Worm (Caenorhabditis elegans) whole organism, L4/young adult: Measurements from ENCODE around the gene C47D12.5.

Source experiments
- W03F9.2 ChIP-seq: fragments of 150-350 bp; optimal IDR thresholded peaks from 2 replicates; lab custom pipeline; 2014; ENCODE audit warnings: missing biosample characterization, missing genetic modification characterization
- him-1 ChIP-seq: sonication (generic microtip); optimal IDR thresholded peaks from 2 replicates; lab custom pipeline; 2016; ENCODE audit warnings: missing genotype, missing genetic modification reagents, missing genetic modification characterization, missing compliant biosample characterization

DNA sequence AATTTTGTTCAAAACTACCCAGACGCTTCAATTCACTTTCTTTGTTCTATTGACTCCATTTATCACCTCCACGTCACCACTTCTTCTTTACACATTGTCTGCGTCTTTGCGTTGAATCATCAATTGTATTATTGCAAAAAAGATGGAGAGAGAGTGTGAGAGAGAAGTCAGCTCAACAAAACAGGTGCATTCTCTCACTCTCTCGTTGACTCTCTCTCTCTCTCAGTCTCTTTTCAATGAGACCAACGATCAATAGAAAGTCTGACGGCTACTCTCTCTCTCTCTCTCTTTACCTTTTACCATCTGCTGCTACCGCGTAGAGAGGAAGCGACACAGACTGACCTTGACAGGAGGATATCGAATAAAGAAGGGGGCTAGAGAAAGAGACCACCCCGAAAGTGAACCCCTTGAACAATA lies 49.3 kb downstream of the C47D12.5 start:
- peak; percentile 40 for TF ChIP-seq him-1 (tag; lab: Kevin White, UChicago)
- peak; percentile 45 for TF ChIP-seq W03F9.2 (tag; lab: Kevin White, UChicago)
